Fruit fly (Drosophila melanogaster) whole organism, embryonic: ENCODE data around the gene Tyler.

Experiments
- Atf3 ChIP-seq: fragments of 200-800 bp; sonication (Bioruptor generic); optimal IDR thresholded peaks from 3 replicates; lab custom pipeline; 2016; ENCODE audit warnings: missing biosample characterization, missing genetic modification characterization
- Blimp-1 ChIP-seq: fragments of 200-800 bp; sonication (Bioruptor generic); optimal IDR thresholded peaks from 3 replicates; lab custom pipeline; 2018; ENCODE audit warnings: missing biosample characterization, missing genetic modification characterization, mild to moderate bottlenecking, moderate library complexity, missing genetic modification reagents
- CG10267 ChIP-seq: fragments of 200-800 bp; sonication (Bioruptor generic); optimal IDR thresholded peaks from 2 replicates; lab custom pipeline; 2018; ENCODE audit warnings: missing biosample characterization, mild to moderate bottlenecking, missing genetic modification characterization, moderate library complexity
- CG10654 ChIP-seq: fragments of 200-800 bp; sonication (Bioruptor generic); optimal IDR thresholded peaks from 2 replicates; lab custom pipeline; 2016; ENCODE audit warnings: missing biosample characterization, missing genetic modification characterization
- CG10959 ChIP-seq: fragments of 200-800 bp; sonication (Bioruptor generic); IDR thresholded peaks from 2 replicates; pipeline ENCODE4 v1.3.6; 2022; ENCODE audit warnings: missing biosample characterization, missing genetic modification characterization
- CG12236 ChIP-seq: fragments of 200-800 bp; sonication (Bioruptor generic); optimal IDR thresholded peaks from 2 replicates; lab custom pipeline; 2016; ENCODE audit warnings: missing biosample characterization, missing genetic modification characterization
- CG13775 ChIP-seq: fragments of 200-800 bp; sonication (Bioruptor generic); optimal IDR thresholded peaks from 3 replicates; lab custom pipeline; 2017; ENCODE audit warnings: missing biosample characterization, mild to moderate bottlenecking, missing genetic modification characterization
- CG14050 ChIP-seq: fragments of 200-800 bp; sonication (Bioruptor generic); IDR thresholded peaks from 3 replicates; pipeline ENCODE4 v1.3.6; 2022; ENCODE audit warnings: missing biosample characterization, missing genetic modification characterization
- CG15601 ChIP-seq: fragments of 200-800 bp; sonication (Bioruptor generic); optimal IDR thresholded peaks from 3 replicates; lab custom pipeline; 2019; ENCODE audit warnings: missing biosample characterization, mild to moderate bottlenecking, missing genetic modification characterization, moderate library complexity
- CG16815 ChIP-seq: fragments of 200-800 bp; sonication (Bioruptor generic); optimal IDR thresholded peaks from 3 replicates; lab custom pipeline; 2017; ENCODE audit warnings: missing biosample characterization, mild to moderate bottlenecking, missing genetic modification characterization
- CG17829 ChIP-seq: fragments of 200-800 bp; optimal IDR thresholded peaks from 2 replicates; lab custom pipeline; 2019; ENCODE audit warnings: missing biosample characterization, mild to moderate bottlenecking, missing genetic modification characterization, moderate library complexity
- CG18476 ChIP-seq: fragments of 200-800 bp; sonication (Bioruptor generic); optimal IDR thresholded peaks from 2 replicates; lab custom pipeline; 2016; ENCODE audit warnings: missing biosample characterization, mild to moderate bottlenecking, missing genetic modification characterization
- CG2678 ChIP-seq: fragments of 200-800 bp; sonication (Bioruptor generic); optimal IDR thresholded peaks from 3 replicates; lab custom pipeline; 2019; ENCODE audit warnings: missing biosample characterization, mild to moderate bottlenecking, missing genetic modification characterization, moderate library complexity
- CG6683 ChIP-seq: fragments of 200-800 bp; sonication (Bioruptor generic); optimal IDR thresholded peaks from 2 replicates; lab custom pipeline; 2017; ENCODE audit warnings: missing biosample characterization, mild to moderate bottlenecking, missing genetic modification characterization, missing genetic modification reagents
- CG6791 ChIP-seq: fragments of 200-800 bp; sonication (Bioruptor generic); IDR thresholded peaks from 3 replicates; pipeline ENCODE4 v1.3.6; 2022; ENCODE audit warnings: missing biosample characterization, missing genetic modification characterization; ENCODE audit not compliant: partially characterized antibody
- CG8359 ChIP-seq: fragments of 200-800 bp; sonication (Bioruptor generic); optimal IDR thresholded peaks from 2 replicates; lab custom pipeline; 2017; ENCODE audit warnings: missing biosample characterization, mild to moderate bottlenecking, missing genetic modification characterization, borderline replicate concordance
- CG9932 ChIP-seq: fragments of 200-800 bp; sonication (Bioruptor generic); IDR thresholded peaks from 2 replicates; pipeline ENCODE4 v1.3.6; 2022; ENCODE audit warnings: missing biosample characterization, missing genetic modification characterization
- Ets97D ChIP-seq: fragments of 200-800 bp; sonication (Bioruptor generic); optimal IDR thresholded peaks from 3 replicates; lab custom pipeline; 2016; ENCODE audit warnings: missing biosample characterization, missing genetic modification characterization
- Fer2 ChIP-seq: fragments of 200-800 bp; sonication (Bioruptor generic); optimal IDR thresholded peaks from 2 replicates; lab custom pipeline; 2018; ENCODE audit warnings: missing biosample characterization, mild to moderate bottlenecking, missing genetic modification characterization, moderate library complexity
- Gug ChIP-seq: fragments of 200-800 bp; sonication (Bioruptor generic); IDR thresholded peaks from 4 replicates; pipeline ENCODE4 v1.3.6; 2022; ENCODE audit warnings: missing biosample characterization, missing genetic modification characterization
- H2.0 ChIP-seq: fragments of 200-800 bp; sonication (Bioruptor generic); IDR thresholded peaks from 2 replicates; pipeline ENCODE4 v1.3.6; 2022; ENCODE audit warnings: missing biosample characterization, missing genetic modification characterization
- Hr51 ChIP-seq, 2 experiments: fragments of 200-800 bp; sonication (Bioruptor generic); optimal IDR thresholded peaks; 2 replicates in 1 of 2; 3 replicates in 1 of 2; lab custom pipeline; 2016 to 2018; ENCODE audit warnings: missing biosample characterization in 2 of 2, missing genetic modification characterization in 2 of 2, mild to moderate bottlenecking in 1 of 2, moderate library complexity in 1 of 2
- Hr78 ChIP-seq, 2 experiments: fragments of 200-800 bp in 1 of 2; fragments of >200 bp in 1 of 2; sonication (Bioruptor generic) in 1 of 2; optimal IDR thresholded peaks; 2 replicates each; lab custom pipeline; 2017 to 2019; ENCODE audit warnings: missing biosample characterization in 2 of 2, missing genetic modification characterization in 2 of 2, mild to moderate bottlenecking in 1 of 2, moderate library complexity in 1 of 2
- Lpt ChIP-seq: fragments of >200 bp; optimal IDR thresholded peaks from 2 replicates; lab custom pipeline; 2018; ENCODE audit warnings: missing biosample characterization, missing genetic modification characterization
- Myb ChIP-seq: fragments of 200-800 bp; sonication (Bioruptor generic); optimal IDR thresholded peaks from 2 replicates; lab custom pipeline; 2016; ENCODE audit warnings: missing biosample characterization, missing genetic modification characterization
- Oli ChIP-seq: fragments of 200-800 bp; sonication (Bioruptor generic); optimal IDR thresholded peaks from 2 replicates; lab custom pipeline; 2018; ENCODE audit warnings: missing biosample characterization, mild to moderate bottlenecking, missing genetic modification characterization, moderate library complexity
- Pdp1 ChIP-seq, 2 experiments: fragments of 200-800 bp; sonication (Bioruptor generic); optimal IDR thresholded peaks; 3 replicates each; lab custom pipeline; 2016; ENCODE audit warnings: missing biosample characterization in 2 of 2, missing genetic modification characterization in 2 of 2, mild to moderate bottlenecking in 1 of 2, moderate library complexity in 1 of 2
- ab ChIP-seq: fragments of 200-800 bp; sonication (Bioruptor generic); optimal IDR thresholded peaks from 2 replicates; lab custom pipeline; 2016; ENCODE audit warnings: missing biosample characterization, missing genetic modification characterization
- abd-A ChIP-seq: fragments of 200-800 bp; sonication (Bioruptor generic); optimal IDR thresholded peaks from 3 replicates; lab custom pipeline; 2019; ENCODE audit warnings: missing biosample characterization, mild to moderate bottlenecking, missing genetic modification characterization, moderate library complexity
- bcd ChIP-seq: fragments of 200-800 bp; sonication (Bioruptor generic); optimal IDR thresholded peaks from 2 replicates; lab custom pipeline; 2017; ENCODE audit warnings: missing biosample characterization, mild to moderate bottlenecking, missing genetic modification characterization
- cato ChIP-seq: fragments of 200-800 bp; sonication (Bioruptor generic); optimal IDR thresholded peaks from 2 replicates; lab custom pipeline; 2016; ENCODE audit warnings: missing biosample characterization, missing genetic modification characterization, borderline replicate concordance
- cwo ChIP-seq: fragments of 200-800 bp; sonication (Bioruptor generic); optimal IDR thresholded peaks from 3 replicates; lab custom pipeline; 2017; ENCODE audit warnings: missing biosample characterization, missing genetic modification characterization, mild to moderate bottlenecking, moderate library complexity, missing genetic modification reagents
- gro ChIP-seq: fragments of 200-800 bp; sonication (Bioruptor generic); optimal IDR thresholded peaks from 2 replicates; lab custom pipeline; 2016; ENCODE audit warnings: missing biosample characterization, missing genetic modification characterization
- hbn ChIP-seq: fragments of 200-800 bp; sonication (Bioruptor generic); IDR thresholded peaks from 2 replicates; pipeline ENCODE4 v1.3.6; 2022; ENCODE audit warnings: missing biosample characterization, missing genetic modification characterization; ENCODE audit not compliant: partially characterized antibody
- hth ChIP-seq: fragments of >200 bp; optimal IDR thresholded peaks from 2 replicates; lab custom pipeline; 2017; ENCODE audit warnings: inconsistent platforms
- jumu ChIP-seq: fragments of 200-800 bp; sonication (Bioruptor generic); optimal IDR thresholded peaks from 3 replicates; lab custom pipeline; 2016; ENCODE audit warnings: missing biosample characterization, missing genetic modification characterization
- onecut ChIP-seq: fragments of 200-800 bp; sonication (Bioruptor generic); IDR thresholded peaks from 2 replicates; pipeline ENCODE4 v1.3.6; 2022; ENCODE audit warnings: missing biosample characterization, missing genetic modification characterization
- pnt ChIP-seq: fragments of 200-800 bp; sonication (Bioruptor generic); optimal IDR thresholded peaks from 3 replicates; lab custom pipeline; 2016; ENCODE audit warnings: missing biosample characterization, missing genetic modification characterization
- prd ChIP-seq, 3 experiments: fragments of >200 bp in 2 of 3; fragments of 200-800 bp in 1 of 3; sonication (Bioruptor generic) in 1 of 3; optimal IDR thresholded peaks in 2 of 3; IDR thresholded peaks in 1 of 3; 2 replicates in 2 of 3; 3 replicates in 1 of 3; pipeline versions ENCODE4 v1.3.6 to Lab custom; 2017 to 2022; ENCODE audit warnings: missing biosample characterization in 1 of 3, missing genetic modification characterization in 1 of 3
- psq ChIP-seq: fragments of 200-800 bp; sonication (Bioruptor generic); optimal IDR thresholded peaks from 2 replicates; lab custom pipeline; 2017; ENCODE audit warnings: missing biosample characterization, missing genetic modification characterization
- pzg ChIP-seq: fragments of 200-800 bp; sonication (Bioruptor generic); optimal IDR thresholded peaks from 3 replicates; lab custom pipeline; 2018; ENCODE audit warnings: missing biosample characterization, mild to moderate bottlenecking, missing genetic modification characterization, moderate library complexity
- ro ChIP-seq: fragments of 200-800 bp; sonication (Bioruptor generic); IDR thresholded peaks from 2 replicates; pipeline ENCODE4 v1.3.6; 2022; ENCODE audit warnings: missing biosample characterization, missing genetic modification characterization
- run ChIP-seq: fragments of 200-800 bp; sonication (Bioruptor generic); optimal IDR thresholded peaks from 3 replicates; lab custom pipeline; 2018; ENCODE audit warnings: missing biosample characterization, mild to moderate bottlenecking, missing genetic modification characterization
- sc ChIP-seq, 3 experiments: fragments of >200 bp in 2 of 3; fragments of 200-800 bp in 1 of 3; sonication (Bioruptor generic) in 1 of 3; optimal IDR thresholded peaks; 2 replicates in 2 of 3; 3 replicates in 1 of 3; lab custom pipeline; 2017; ENCODE audit warnings: mild to moderate bottlenecking in 1 of 3, missing biosample characterization in 1 of 3, missing genetic modification characterization in 1 of 3, missing genetic modification reagents in 1 of 3
- schlank ChIP-seq: fragments of 200-800 bp; sonication (Bioruptor generic); optimal IDR thresholded peaks from 2 replicates; lab custom pipeline; 2018; ENCODE audit warnings: missing biosample characterization, mild to moderate bottlenecking, missing genetic modification characterization
- sens ChIP-seq: fragments of 200-800 bp; sonication (Bioruptor generic); peaks from one replicate; lab custom pipeline; 2016; ENCODE audit warnings: missing biosample characterization, missing genetic modification characterization
- so ChIP-seq: fragments of 200-800 bp; sonication (Bioruptor generic); IDR thresholded peaks from 3 replicates; pipeline ENCODE4 v1.3.6; 2022; ENCODE audit warnings: missing biosample characterization, missing genetic modification characterization
- sr ChIP-seq: fragments of 200-800 bp; sonication (Bioruptor generic); IDR thresholded peaks from 3 replicates; pipeline ENCODE4 v1.3.6; 2022; ENCODE audit warnings: missing biosample characterization, missing genetic modification characterization

The Tyler gene

DNA sequence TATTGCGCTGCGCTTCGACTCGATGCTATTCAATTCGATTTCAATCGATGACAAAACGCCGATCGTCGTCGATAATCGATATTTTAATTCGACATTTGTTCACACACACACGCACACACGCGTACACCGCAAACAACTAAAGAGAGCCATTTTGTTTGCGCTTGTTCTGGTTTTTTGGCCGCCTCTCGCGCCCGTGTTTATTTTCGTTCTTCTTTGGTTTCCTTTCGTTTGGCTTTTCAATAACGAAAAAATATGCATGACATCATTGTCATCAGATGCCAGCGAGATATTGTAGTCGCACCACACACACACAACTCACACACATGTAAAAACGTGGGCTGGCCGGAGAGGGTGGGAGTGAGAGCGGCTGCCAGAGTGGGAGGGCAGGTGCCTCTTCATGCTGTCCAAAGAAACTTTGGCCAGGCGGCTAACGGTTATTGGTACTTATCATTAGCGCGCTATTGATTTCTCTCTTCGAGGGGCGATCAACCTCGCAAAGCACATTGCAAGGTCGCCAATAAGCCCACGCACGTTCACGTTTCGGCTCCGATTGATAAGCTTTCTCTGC, 3.2 kb upstream of the Tyler start (continued):
- TF ChIP-seq cato = no peak
- peak; percentile 20 for TF ChIP-seq CG2678 (tag; lab: Kevin White, UChicago)
- TF ChIP-seq so (GFP tag; lab: Robert Waterston, UW) = peak; percentile 80; the same call in 2 of the 3 replicates
- no peak for TF ChIP-seq CG8359
- TF ChIP-seq Hr51 (GFP tag; optimal IDR thresholded peaks at IDR 0.05; lab: Kevin White, UChicago) = no peak
- TF ChIP-seq CG6791 (GFP tag; lab: Robert Waterston, UW) = peak; percentile 72; the same call in 2 of the 3 replicates
- peak; percentile 56 for TF ChIP-seq CG15601
- TF ChIP-seq schlank (tag; lab: Kevin White, UChicago) = no peak
- peak; percentile 93 for TF ChIP-seq cwo
- peak in 1 of 2 experiments; percentile 43 for TF ChIP-seq Pdp1 (GFP tag; optimal IDR thresholded peaks at IDR 0.05; lab: Kevin White, UChicago)
- no peak for TF ChIP-seq CG9932 (GFP tag; lab: Robert Waterston, UW)
- no peak for TF ChIP-seq CG16815 (GFP tag; lab: Kevin White, UChicago)
- TF ChIP-seq CG18476 (GFP tag; lab: Kevin White, UChicago) = no peak
- TF ChIP-seq gro = no peak
- TF ChIP-seq onecut (GFP tag; lab: Robert Waterston, UW) = peak; percentile 20; the same call in 1 of the 2 replicates
- no peak for TF ChIP-seq CG13775 (GFP tag; lab: Kevin White, UChicago)
- TF ChIP-seq Fer2 (tag; lab: Kevin White, UChicago) = no peak
- TF ChIP-seq CG6683 = no peak
- no peak for TF ChIP-seq hth (lab: Kevin White, UChicago)
- no peak for TF ChIP-seq abd-A (tag; lab: Kevin White, UChicago)
- no peak for TF ChIP-seq CG10959 (GFP tag; lab: Robert Waterston, UW)
- no peak for TF ChIP-seq pnt (GFP tag; lab: Kevin White, UChicago)
- no peak for TF ChIP-seq Gug
- peak; percentile 32 for TF ChIP-seq Atf3 (GFP tag; lab: Kevin White, UChicago)
- TF ChIP-seq Ets97D (GFP tag; lab: Kevin White, UChicago) = no peak
- no peak for TF ChIP-seq pzg (GFP tag; lab: Kevin White, UChicago)
- TF ChIP-seq CG12236 (GFP tag; lab: Kevin White, UChicago) = no peak
- no peak for TF ChIP-seq CG10654 (GFP tag; lab: Kevin White, UChicago)
- TF ChIP-seq Myb = no peak
- no peak for TF ChIP-seq Blimp-1 (GFP tag; lab: Kevin White, UChicago)
- TF ChIP-seq CG14050 (GFP tag; lab: Robert Waterston, UW) = no peak
- 0 out of 3 replicates have a peak, but pooled peaks have one; percentile 36 for TF ChIP-seq sr
- TF ChIP-seq sc (optimal IDR thresholded peaks at IDR 0.05; lab: Kevin White, UChicago) = no peak
- no peak for TF ChIP-seq sc (GFP tag; optimal IDR thresholded peaks at IDR 0.05; lab: Kevin White, UChicago)
- no peak for TF ChIP-seq prd (optimal IDR thresholded peaks at IDR 0.05; lab: Kevin White, UChicago)
- TF ChIP-seq prd (GFP tag; IDR thresholded peaks at IDR 0.05; lab: Robert Waterston, UW) = no peak
- TF ChIP-seq CG17829 (tag; lab: Kevin White, UChicago) = no peak
- no peak for TF ChIP-seq ab
- no peak for TF ChIP-seq CG10267 (tag; lab: Kevin White, UChicago)
- no peak for TF ChIP-seq bcd (GFP tag; lab: Kevin White, UChicago)
- peak in 1 of 2 experiments; percentile 42 for TF ChIP-seq Hr78 (GFP tag; optimal IDR thresholded peaks at IDR 0.05; lab: Kevin White, UChicago)
- no peak for TF ChIP-seq Lpt
- TF ChIP-seq hbn = peak; percentile 13; the same call in 1 of the 2 replicates
- no peak for TF ChIP-seq jumu (GFP tag; lab: Kevin White, UChicago)
- no peak for TF ChIP-seq sens (GFP tag; lab: Kevin White, UChicago)
- no peak for TF ChIP-seq run (tag; lab: Kevin White, UChicago)
- TF ChIP-seq Oli (tag; lab: Kevin White, UChicago) = no peak
- TF ChIP-seq H2.0 (GFP tag; lab: Robert Waterston, UW) = no peak
- no peak for TF ChIP-seq ro
- no peak for TF ChIP-seq psq
